Fruit fly (Drosophila melanogaster): Measurements from ENCODE around the gene ome.

ome gene

DNA sequence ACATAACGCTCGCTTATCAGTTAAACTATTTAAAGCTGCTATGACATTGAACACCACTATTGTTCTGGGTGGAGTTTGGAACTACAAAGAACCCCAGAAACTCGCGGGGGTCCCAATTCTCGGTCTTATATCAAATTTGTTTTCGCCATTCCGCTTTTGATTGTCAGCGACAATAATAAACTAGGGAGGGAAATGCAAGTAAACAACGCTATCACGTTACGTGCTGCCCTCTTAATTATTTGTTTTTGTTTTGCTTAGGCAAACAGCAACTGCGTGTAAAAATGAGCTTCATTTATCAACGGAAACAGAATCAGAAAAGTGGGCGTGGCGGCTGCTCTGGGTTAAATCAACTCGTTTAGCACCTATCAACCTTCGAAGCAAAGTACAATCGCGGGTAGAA lies 107.5 kb downstream of the ome start (continued):
- TF ChIP-seq Vsx1 (GFP tag; optimal IDR thresholded peaks at IDR 0.05): peak; percentile 43
- no peak for TF ChIP-seq Sry-δ (GFP tag; optimal IDR thresholded peaks at IDR 0.05)
- no peak for TF ChIP-seq Dad (GFP tag; optimal IDR thresholded peaks at IDR 0.05)
- no peak for TF ChIP-seq Atf3 (GFP tag; optimal IDR thresholded peaks at IDR 0.05)
- TF ChIP-seq Drgx (GFP tag; IDR thresholded peaks at IDR 0.05): no peak
- TF ChIP-seq CG31441 (GFP tag; IDR thresholded peaks at IDR 0.05): no peak
- no peak for TF ChIP-seq Ada2b (GFP tag; IDR thresholded peaks at IDR 0.05)
- no peak for TF ChIP-seq Hr39 (optimal IDR thresholded peaks at IDR 0.05)
- TF ChIP-seq ind (GFP tag; optimal IDR thresholded peaks at IDR 0.05): no peak
- TF ChIP-seq fd3F (GFP tag; optimal IDR thresholded peaks at IDR 0.05): no peak
- no peak for TF ChIP-seq ssp (GFP tag; IDR thresholded peaks at IDR 0.05)
- TF ChIP-seq CG3838 (GFP tag; optimal IDR thresholded peaks at IDR 0.05): peak; percentile 46
- peak; percentile 12 for TF ChIP-seq D19A (tag; optimal IDR thresholded peaks at IDR 0.05)
- TF ChIP-seq CG30431 (GFP tag; optimal IDR thresholded peaks at IDR 0.05): no peak
- no peak for TF ChIP-seq CG7786 (GFP tag; optimal IDR thresholded peaks at IDR 0.05)
- TF ChIP-seq ase (GFP tag; IDR thresholded peaks at IDR 0.05): no peak
- peak; percentile 20 for TF ChIP-seq Blimp-1 (GFP tag; optimal IDR thresholded peaks at IDR 0.05)
- TF ChIP-seq Ets97D (GFP tag; optimal IDR thresholded peaks at IDR 0.05): no peak
- no peak for TF ChIP-seq CG34224 (GFP tag; IDR thresholded peaks at IDR 0.05; ENCODE audit: partially characterized antibody)
- TF ChIP-seq wdn (GFP tag; IDR thresholded peaks at IDR 0.05): no peak
- 0 out of 3 replicates have a peak, but pooled peaks have one; percentile 12 for TF ChIP-seq otp (GFP tag; IDR thresholded peaks at IDR 0.05)
- no peak for TF ChIP-seq sc (optimal IDR thresholded peaks at IDR 0.05)
- TF ChIP-seq sc (GFP tag; optimal IDR thresholded peaks at IDR 0.05): peak; percentile 49
- TF ChIP-seq cas (GFP tag; IDR thresholded peaks at IDR 0.05): no peak
- no peak for TF ChIP-seq CG43689 (GFP tag; IDR thresholded peaks at IDR 0.05)
- peak; percentile 10 for TF ChIP-seq CG33213 (GFP tag; optimal IDR thresholded peaks at IDR 0.05)
- TF ChIP-seq zfh2 (GFP tag; optimal IDR thresholded peaks at IDR 0.05): no peak
- no peak for TF ChIP-seq CG17829 (tag; optimal IDR thresholded peaks at IDR 0.05)
- no peak for TF ChIP-seq CG6689 (GFP tag; IDR thresholded peaks at IDR 0.05)
- no peak for TF ChIP-seq Optix (GFP tag; IDR thresholded peaks at IDR 0.05)
- no peak for TF ChIP-seq lbe (GFP tag; optimal IDR thresholded peaks at IDR 0.05)
- peak; percentile 47 for TF ChIP-seq CG10431 (GFP tag; optimal IDR thresholded peaks at IDR 0.05)
- no peak for TF ChIP-seq CG3995 (GFP tag; optimal IDR thresholded peaks at IDR 0.05)
- TF ChIP-seq CG14014 (GFP tag; IDR thresholded peaks at IDR 0.05): peak; percentile 62; the same call in 1 of the 2 replicates
- no peak for TF ChIP-seq pros (GFP tag; optimal IDR thresholded peaks at IDR 0.05)
- TF ChIP-seq MESR4 (GFP tag; optimal IDR thresholded peaks at IDR 0.05): no peak
- no peak for TF ChIP-seq CG30020 (tag; optimal IDR thresholded peaks at IDR 0.05)
- TF ChIP-seq kah (GFP tag; optimal IDR thresholded peaks at IDR 0.05): peak; percentile 39

DNA sequence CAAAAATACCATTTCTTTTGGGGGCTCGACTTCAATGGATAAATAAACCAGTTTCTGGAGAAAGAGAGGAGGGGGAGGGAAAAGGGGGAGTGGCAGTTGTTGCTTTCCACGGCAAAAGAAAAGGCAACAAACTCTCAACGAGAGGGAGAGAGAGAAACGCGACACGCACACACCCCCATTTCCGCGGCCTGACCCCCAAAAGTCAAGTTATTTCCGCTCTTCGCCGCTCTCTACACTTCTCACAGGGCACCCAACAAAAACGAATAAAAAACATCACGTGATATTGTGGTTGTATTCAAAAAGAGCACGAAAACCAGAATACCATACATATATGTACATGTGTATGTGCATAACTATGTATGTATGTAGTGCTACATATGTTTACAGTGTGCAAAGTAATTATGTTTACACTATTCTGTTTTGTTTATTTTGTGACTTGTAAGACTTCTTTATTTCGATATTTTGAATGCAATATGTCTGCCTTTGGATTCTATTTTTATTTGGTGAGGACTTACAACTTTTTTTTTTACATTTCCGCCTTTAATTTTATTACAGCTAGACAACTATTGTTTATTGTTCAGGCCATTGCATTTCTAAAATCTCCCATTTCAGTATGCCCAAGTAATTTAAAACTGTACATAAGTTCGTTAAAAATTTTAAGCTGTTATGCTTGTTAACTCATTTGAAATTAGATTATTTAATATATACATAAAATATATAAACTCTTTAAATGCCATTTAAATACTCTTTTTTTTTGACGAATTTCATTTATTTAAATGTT lies 108.6 kb downstream of the ome start:
- TF ChIP-seq CG4617 (GFP tag; optimal IDR thresholded peaks at IDR 0.05; ENCODE audit: borderline replicate concordance) (peak; percentile 2), CG6689 (GFP tag; IDR thresholded peaks at IDR 0.05) (peak; percentile 58), CG10959 (GFP tag; IDR thresholded peaks at IDR 0.05) (peak; percentile 49; the same call in 1 of the 2 replicates), CG10321 (GFP tag; IDR thresholded peaks at IDR 0.05) (no peak), CG31388 (GFP tag; optimal IDR thresholded peaks at IDR 0.05) (peak; percentile 14), tll (GFP tag; optimal IDR thresholded peaks at IDR 0.05) (peak in 1 of 2 experiments; percentile 78), CG16815 (GFP tag; optimal IDR thresholded peaks at IDR 0.05) (peak; percentile 23), CG11696 (GFP tag; IDR thresholded peaks at IDR 0.05) (no peak; the same call in 1 of the 2 replicates), cwo (GFP tag; optimal IDR thresholded peaks at IDR 0.05) (peak; percentile 99), CG18764 (GFP tag; optimal IDR thresholded peaks at IDR 0.05) (peak; percentile 38), luna (GFP tag; optimal IDR thresholded peaks at IDR 0.05) (peak; percentile 51), bowl (GFP tag; IDR thresholded peaks at IDR 0.05) (no peak), dysf (GFP tag; IDR thresholded peaks at IDR 0.05) (peak; percentile 77), tgo (GFP tag; IDR thresholded peaks at IDR 0.05) (peak; percentile 26; the same call in 2 of the 3 replicates), CG17568 (GFP tag; optimal IDR thresholded peaks at IDR 0.05) (peak; percentile 64), CG33557 (GFP tag; optimal IDR thresholded peaks at IDR 0.05) (peak; percentile 77)

All from whole organism, embryonic.